Worm (Caenorhabditis elegans) whole organism, L3 larva: ENCODE data around the gene F17C11.12.
A peak's percentile ranks its signal among the peaks of the same experiment; 100 is the strongest.

Experiments used
- ZK546.5 ChIP-seq: sonication (generic microtip); optimal IDR thresholded peaks from 2 replicates; lab custom pipeline; 2017; ENCODE audit warnings: missing biosample characterization, missing genetic modification characterization
- aly-2 ChIP-seq: fragments of 150-350 bp; optimal IDR thresholded peaks from 2 replicates; lab custom pipeline; 2014; ENCODE audit warnings: missing biosample characterization, missing genetic modification characterization
- ama-1 ChIP-seq: fragments of 150-350 bp; optimal IDR thresholded peaks from 2 replicates; lab custom pipeline; 2018
- ceh-16 ChIP-seq: sonication (generic microtip); optimal IDR thresholded peaks from 2 replicates; lab custom pipeline; 2017; ENCODE audit warnings: missing biosample characterization, missing genetic modification characterization
- ceh-28 ChIP-seq: fragments of 150-350 bp; optimal IDR thresholded peaks from 2 replicates; lab custom pipeline; 2014; ENCODE audit warnings: missing biosample characterization, missing genetic modification reagents, missing genetic modification characterization
- ceh-82 ChIP-seq: fragments of 150-350 bp; optimal IDR thresholded peaks from 2 replicates; lab custom pipeline; 2014; ENCODE audit warnings: missing biosample characterization, missing genetic modification characterization
- ceh-9 ChIP-seq: sonication (generic microtip); optimal IDR thresholded peaks from 2 replicates; lab custom pipeline; 2018; ENCODE audit warnings: missing biosample characterization, missing genetic modification characterization
- egl-5 ChIP-seq: fragments of 150-350 bp; optimal IDR thresholded peaks from 2 replicates; lab custom pipeline; 2017; ENCODE audit warnings: missing biosample characterization, missing genetic modification reagents, missing genetic modification characterization, inconsistent platforms
- elt-1 ChIP-seq: fragments of 150-350 bp; optimal IDR thresholded peaks from 2 replicates; lab custom pipeline; 2014; ENCODE audit warnings: missing biosample characterization, missing genetic modification characterization
- elt-2 ChIP-seq: sonication (generic microtip); optimal IDR thresholded peaks from 2 replicates; lab custom pipeline; 2016; ENCODE audit warnings: missing genetic modification reagents, mild to moderate bottlenecking, missing genetic modification characterization, missing compliant biosample characterization
- elt-3 ChIP-seq, 3 experiments: fragments of 150-350 bp in 1 of 3; sonication (generic microtip) in 2 of 3; optimal IDR thresholded peaks; 2 replicates in 2 of 3; 4 replicates in 1 of 3; lab custom pipeline; 2014 to 2017; ENCODE audit warnings: missing biosample characterization in 3 of 3, missing genetic modification characterization in 3 of 3
- eor-1 ChIP-seq, 2 experiments: fragments of 150-350 bp; optimal IDR thresholded peaks; 2 replicates each; lab custom pipeline; 2014 to 2018; ENCODE audit warnings: missing biosample characterization in 2 of 2, missing genetic modification characterization in 2 of 2
- fkh-10 ChIP-seq: sonication (generic microtip); optimal IDR thresholded peaks from 2 replicates; lab custom pipeline; 2017; ENCODE audit warnings: missing biosample characterization, missing genetic modification reagents, missing genetic modification characterization
- fos-1 ChIP-seq: fragments of 150-350 bp; optimal IDR thresholded peaks from 2 replicates; lab custom pipeline; 2014; ENCODE audit warnings: missing biosample characterization, missing genetic modification characterization
- hmg-11 ChIP-seq: sonication (generic microtip); optimal IDR thresholded peaks from 2 replicates; lab custom pipeline; 2016; ENCODE audit warnings: missing genetic modification characterization, missing compliant biosample characterization
- jun-1 ChIP-seq: fragments of 150-350 bp; optimal IDR thresholded peaks from 2 replicates; lab custom pipeline; 2014; ENCODE audit warnings: missing biosample characterization, missing genetic modification reagents, missing genetic modification characterization
- lin-15B ChIP-seq: fragments of 150-350 bp; optimal IDR thresholded peaks from 2 replicates; lab custom pipeline; 2014; ENCODE audit warnings: missing biosample characterization, missing genetic modification characterization
- lin-39 ChIP-seq: fragments of 150-350 bp; optimal IDR thresholded peaks from 2 replicates; lab custom pipeline; 2018; ENCODE audit warnings: missing biosample characterization, missing genetic modification reagents, missing genetic modification characterization
- lsy-12 ChIP-seq: sonication (generic microtip); optimal IDR thresholded peaks from 2 replicates; lab custom pipeline; 2016; ENCODE audit warnings: mild to moderate bottlenecking, missing genetic modification characterization, missing compliant biosample characterization
- mdl-1 ChIP-seq: fragments of 150-350 bp; optimal IDR thresholded peaks from 2 replicates; lab custom pipeline; 2014; ENCODE audit warnings: missing biosample characterization, missing genetic modification characterization
- mml-1 ChIP-seq: fragments of 150-350 bp; sonication (generic microtip); optimal IDR thresholded peaks from 3 replicates; lab custom pipeline; 2014; ENCODE audit warnings: missing biosample characterization, missing genetic modification characterization
- nhr-11 ChIP-seq: fragments of 150-350 bp; optimal IDR thresholded peaks from 2 replicates; lab custom pipeline; 2014; ENCODE audit warnings: missing biosample characterization, missing genetic modification characterization
- nhr-23 ChIP-seq: fragments of 150-350 bp; optimal IDR thresholded peaks from 2 replicates; lab custom pipeline; 2014; ENCODE audit warnings: missing biosample characterization, missing genetic modification reagents, missing genetic modification characterization
- nhr-25 ChIP-seq: sonication (generic microtip); optimal IDR thresholded peaks from 2 replicates; lab custom pipeline; 2017; ENCODE audit warnings: missing biosample characterization, missing genetic modification characterization
- nhr-28 ChIP-seq: fragments of 150-350 bp; optimal IDR thresholded peaks from 2 replicates; lab custom pipeline; 2014; ENCODE audit warnings: missing biosample characterization, missing genetic modification characterization
- nhr-67 ChIP-seq: fragments of 150-350 bp; optimal IDR thresholded peaks from 2 replicates; lab custom pipeline; 2014; ENCODE audit warnings: missing biosample characterization, missing genetic modification characterization
- nhr-76 ChIP-seq: fragments of 150-350 bp; sonication (generic microtip); optimal IDR thresholded peaks from 5 replicates; lab custom pipeline; 2014; ENCODE audit warnings: missing biosample characterization, missing genetic modification characterization
- nhr-77 ChIP-seq: fragments of 150-350 bp; optimal IDR thresholded peaks from 2 replicates; lab custom pipeline; 2014; ENCODE audit warnings: missing biosample characterization, missing genetic modification characterization
- pha-4 ChIP-seq: fragments of 150-350 bp; optimal IDR thresholded peaks from 2 replicates; lab custom pipeline; 2014; ENCODE audit warnings: missing biosample characterization, missing genetic modification reagents, missing genetic modification characterization
- pqm-1 ChIP-seq: fragments of 150-350 bp; optimal IDR thresholded peaks from 2 replicates; lab custom pipeline; 2017; ENCODE audit warnings: missing biosample characterization, missing genetic modification characterization, inconsistent platforms
- skn-1 ChIP-seq: fragments of 150-350 bp; optimal IDR thresholded peaks from 2 replicates; lab custom pipeline; 2014; ENCODE audit warnings: missing biosample characterization, missing genetic modification characterization
- snpc-4 ChIP-seq: fragments of 150-350 bp; optimal IDR thresholded peaks from 2 replicates; lab custom pipeline; 2014; ENCODE audit warnings: missing biosample characterization, missing genetic modification characterization
- tbx-2 ChIP-seq: sonication (generic microtip); optimal IDR thresholded peaks from 2 replicates; lab custom pipeline; 2016; ENCODE audit warnings: mild to moderate bottlenecking, missing genetic modification characterization, missing compliant biosample characterization
- unc-39 ChIP-seq: sonication (generic microtip); optimal IDR thresholded peaks from 4 replicates; lab custom pipeline; 2017; ENCODE audit warnings: missing biosample characterization, missing genetic modification characterization
- zag-1 ChIP-seq: fragments of 150-350 bp; optimal IDR thresholded peaks from 2 replicates; lab custom pipeline; 2014; ENCODE audit warnings: missing biosample characterization, missing genetic modification characterization
- ztf-11 ChIP-seq: fragments of 150-350 bp; optimal IDR thresholded peaks from 2 replicates; lab custom pipeline; 2014; ENCODE audit warnings: missing biosample characterization, missing genetic modification characterization

The F17C11.12 gene

DNA sequence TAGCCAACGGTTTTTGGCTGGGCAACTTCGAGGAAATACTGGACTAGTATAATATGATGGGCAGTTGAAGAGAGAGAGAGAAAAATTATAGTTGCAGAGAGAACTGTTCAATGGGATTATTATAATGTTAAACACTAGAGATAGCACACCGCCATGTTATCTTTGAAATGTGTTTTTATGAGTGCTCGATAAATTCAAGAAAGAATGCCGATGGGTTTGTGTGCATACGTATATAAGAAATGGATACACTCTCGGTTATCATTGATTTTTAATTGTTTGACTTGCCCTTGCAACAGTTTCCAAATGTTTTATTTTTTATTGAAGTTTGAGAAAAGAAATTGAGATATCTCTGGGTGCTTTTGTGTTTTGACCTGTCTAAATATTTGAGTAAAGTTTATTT lies at the start of gene F17C11.12:
F17C11.12 (minus strand) TSS at position 240 of the 400 bp plus-strand sequence.
- TF ChIP-seq nhr-11 (tag; lab: Kevin White, UChicago) (no peak), elt-2 (peak; percentile 91), pqm-1 (tag; lab: Kevin White, UChicago) (peak; percentile 86), ZK546.5 (no peak), lin-39 (tag; lab: Kevin White, UChicago) (no peak)

- TF ChIP-seq jun-1 (tag; lab: Kevin White, UChicago), result no peak
- no peak for TF ChIP-seq nhr-77 (tag; lab: Kevin White, UChicago)
These were observed 44.4 kb upstream of the F17C11.12 start, which contains the start of gene fig-1 for ce11 chrV:10981113-10981512. fig-1 (minus strand) TSS chrV:10981213.

DNA sequence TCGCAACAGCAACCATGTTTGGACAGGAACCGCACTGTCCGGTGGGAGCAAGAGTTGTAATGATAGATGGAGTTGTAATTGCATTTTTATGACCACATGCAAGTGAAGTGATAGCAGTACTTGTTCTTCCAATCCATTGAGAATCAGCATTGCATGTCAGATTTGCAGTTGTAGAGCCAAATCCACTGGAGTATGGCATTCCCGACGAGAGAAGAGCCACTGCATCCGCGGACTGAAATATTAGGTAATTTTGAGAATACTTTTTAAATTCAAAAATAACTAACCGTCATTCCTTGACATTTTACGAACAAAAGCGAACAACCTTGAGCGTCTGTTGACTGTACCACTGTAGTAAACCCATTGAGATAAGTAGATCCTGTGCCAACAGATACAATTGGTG lies 38.4 kb upstream of the F17C11.12 start:
- TF ChIP-seq jun-1 (tag; lab: Kevin White, UChicago), result no peak
- no peak for TF ChIP-seq ztf-11 (tag; lab: Kevin White, UChicago)
- no peak for TF ChIP-seq nhr-11 (tag; lab: Kevin White, UChicago)
- TF ChIP-seq egl-5, result no peak
- no peak for TF ChIP-seq aly-2
- no peak for TF ChIP-seq elt-3 (tag; optimal IDR thresholded peaks at IDR 0.05; lab: Kevin White, UChicago)
- no peak for TF ChIP-seq snpc-4 (tag; lab: Kevin White, UChicago)
- no peak for TF ChIP-seq unc-39 (tag; lab: Kevin White, UChicago)
- TF ChIP-seq, all 47 proteins: peak for 0

ce11 chrV:10970930-10971329 lies 34.2 kb upstream of the F17C11.12 start:
- peak; percentile 38 for TF ChIP-seq nhr-23 (tag; lab: Kevin White, UChicago)
- no peak for TF ChIP-seq nhr-76 (tag; lab: Kevin White, UChicago)
- TF ChIP-seq mdl-1, result no peak

DNA sequence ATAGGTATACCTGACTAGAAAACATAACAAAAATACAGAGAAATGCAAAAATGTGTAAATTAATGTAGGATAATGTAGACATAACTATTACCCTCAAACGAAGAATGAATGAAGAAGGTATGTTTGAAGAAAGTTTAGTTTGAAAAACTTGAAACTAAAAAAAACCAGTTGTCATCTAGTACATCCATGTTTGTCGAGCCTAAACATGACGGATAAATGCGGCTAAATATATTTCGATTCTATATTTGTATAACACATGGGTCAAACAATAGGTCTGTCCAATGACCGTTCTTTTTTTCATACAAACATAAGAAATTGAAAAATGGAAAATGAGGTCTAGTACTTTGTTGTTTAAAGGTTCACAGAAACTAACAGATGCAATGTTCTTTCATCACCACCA lies 33.4 kb upstream of the F17C11.12 start, which contains the start of gene F17C11.22:
F17C11.22 (minus strand) TSS at position 101 of the 400 bp plus-strand sequence.
- TF ChIP-seq lin-15B, result no peak

DNA sequence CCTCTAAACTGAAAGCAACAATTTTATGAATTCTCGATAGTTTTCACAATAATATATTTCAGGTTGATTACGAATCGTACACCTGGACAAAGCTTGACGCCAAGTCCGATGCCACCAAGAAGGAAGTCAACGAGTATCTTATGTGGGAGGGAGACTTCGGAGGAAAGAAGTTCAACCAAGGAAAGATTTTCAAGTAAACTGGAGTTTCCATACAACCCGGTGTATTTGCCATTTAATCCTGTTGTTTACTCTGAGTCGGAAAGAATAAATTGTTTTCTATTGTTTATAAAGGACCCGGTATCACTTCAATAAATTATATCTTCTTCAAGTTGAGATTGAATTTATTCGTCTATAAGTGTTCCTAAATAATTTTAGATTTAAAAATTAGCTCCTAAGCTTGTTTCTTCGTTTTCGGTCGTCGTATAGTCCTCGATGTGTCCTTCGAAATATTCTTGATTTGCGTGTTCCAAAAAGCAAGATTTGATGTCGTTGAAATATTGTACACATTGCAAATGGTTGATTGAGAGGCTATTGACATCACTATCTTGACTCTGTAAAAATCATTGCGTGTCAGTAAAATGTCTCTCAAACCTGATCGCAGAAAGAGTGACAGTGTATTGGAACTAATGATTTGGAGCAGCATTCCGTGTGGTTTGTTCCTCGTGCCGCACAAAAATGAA lies 31.0 kb upstream of the F17C11.12 start:
- TF ChIP-seq elt-2 (peak; percentile 13), ceh-9 (tag; lab: Kevin White, UChicago) (no peak)
- TF ChIP-seq, all 47 proteins: peak for 1

DNA sequence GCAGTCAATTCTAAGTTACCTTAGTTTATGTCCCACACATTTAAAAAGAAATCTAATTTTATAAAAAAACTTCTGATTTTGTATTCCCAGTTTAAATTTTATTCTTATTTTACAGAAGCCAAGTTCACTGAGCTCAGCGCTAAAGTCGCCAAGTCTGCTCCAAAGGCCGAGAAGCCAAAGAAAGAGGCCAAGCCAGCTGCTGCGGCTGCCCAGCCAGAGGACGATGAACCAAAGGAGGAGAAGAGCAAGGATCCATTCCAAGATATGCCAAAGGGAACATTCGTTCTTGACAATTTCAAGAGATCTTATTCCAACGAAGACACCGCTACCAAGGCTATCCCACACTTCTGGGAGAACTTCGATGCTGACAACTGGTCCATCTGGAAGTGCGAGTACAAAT lies 30.2 kb upstream of the F17C11.12 start:
- TF ChIP-seq nhr-76 (tag; lab: Kevin White, UChicago) (no peak), ceh-28 (tag; lab: Kevin White, UChicago) (no peak), nhr-67 (no peak), lsy-12 (tag; lab: Kevin White, UChicago) (no peak), nhr-11 (tag; lab: Kevin White, UChicago) (no peak), pha-4 (no peak), elt-1 (tag; lab: Kevin White, UChicago) (no peak), lin-39 (tag; lab: Kevin White, UChicago) (no peak), tbx-2 (no peak), elt-3 (tag; optimal IDR thresholded peaks at IDR 0.05; lab: Kevin White, UChicago) (no peak), nhr-28 (tag; lab: Kevin White, UChicago) (no peak), eor-1 (tag; optimal IDR thresholded peaks at IDR 0.05; lab: Kevin White, UChicago) (no peak), ama-1 (lab: Kevin White, UChicago) (no peak), ceh-16 (tag; lab: Kevin White, UChicago) (no peak), fkh-10 (GFP tag; lab: Kevin White, UChicago) (no peak)

DNA sequence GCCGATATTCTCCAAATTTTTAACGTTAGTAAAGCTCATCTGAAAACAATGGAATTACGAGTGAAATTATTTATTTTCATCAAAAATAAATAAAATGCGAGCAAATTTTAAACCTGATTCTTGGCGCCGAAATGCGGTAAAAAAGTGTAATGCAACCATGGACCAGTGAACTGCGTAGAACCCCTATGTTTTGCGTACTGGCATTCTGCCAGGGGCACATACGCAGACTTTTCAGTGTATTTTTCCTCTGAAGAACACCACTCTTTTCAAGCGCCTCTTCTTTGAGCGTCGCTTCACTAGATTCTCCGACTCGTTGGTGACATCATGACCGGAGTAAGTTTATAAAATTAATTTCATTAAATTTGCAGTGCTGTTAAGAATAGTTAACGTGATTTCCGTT lies 28.8 kb upstream of the F17C11.12 start, which contains the start of the genes ctf-4 and eef-1G:
ctf-4 (minus strand) TSS at position 39 of the 400 bp plus-strand sequence.
eef-1G (plus strand) TSS at position 219 of the 400 bp plus-strand sequence.
- peak; percentile 94 for TF ChIP-seq pqm-1 (tag; lab: Kevin White, UChicago)
- TF ChIP-seq elt-3 (tag; optimal IDR thresholded peaks at IDR 0.05; lab: Kevin White, UChicago), result peak in 1 of 3 experiments; percentile 52
- TF ChIP-seq ceh-9 (tag; lab: Kevin White, UChicago), result no peak
- peak; percentile 90 for TF ChIP-seq jun-1 (tag; lab: Kevin White, UChicago)
- TF ChIP-seq ZK546.5, result no peak
- peak; percentile 93 for TF ChIP-seq snpc-4 (tag; lab: Kevin White, UChicago)
- peak; percentile 98 for TF ChIP-seq lin-15B
- peak; percentile 88 for TF ChIP-seq skn-1 (tag; lab: Kevin White, UChicago)
- peak; percentile 68 for TF ChIP-seq nhr-77 (tag; lab: Kevin White, UChicago)
- TF ChIP-seq ceh-82, result peak; percentile 80
- TF ChIP-seq lsy-12 (tag; lab: Kevin White, UChicago), result peak; percentile 93
- TF ChIP-seq pha-4, result peak; percentile 99
- no peak for TF ChIP-seq zag-1 (tag; lab: Kevin White, UChicago)
- peak; percentile 91 for TF ChIP-seq elt-2
- no peak for TF ChIP-seq mml-1 (tag; lab: Kevin White, UChicago)
- peak; percentile 99 for TF ChIP-seq nhr-25 (tag; lab: Kevin White, UChicago)
- TF ChIP-seq ceh-28 (tag; lab: Kevin White, UChicago), result peak; percentile 82
- TF ChIP-seq hmg-11, result no peak
- TF ChIP-seq egl-5, result peak; percentile 97
- TF ChIP-seq fos-1 (tag; lab: Kevin White, UChicago), result peak; percentile 72
- no peak for TF ChIP-seq ztf-11 (tag; lab: Kevin White, UChicago)
- TF ChIP-seq lin-39 (tag; lab: Kevin White, UChicago), result peak; percentile 96
- peak; percentile 91 for TF ChIP-seq nhr-11 (tag; lab: Kevin White, UChicago)
